1 fruit fly cellular context compared by ENCODE assay signal in the genomic region with DNA sequence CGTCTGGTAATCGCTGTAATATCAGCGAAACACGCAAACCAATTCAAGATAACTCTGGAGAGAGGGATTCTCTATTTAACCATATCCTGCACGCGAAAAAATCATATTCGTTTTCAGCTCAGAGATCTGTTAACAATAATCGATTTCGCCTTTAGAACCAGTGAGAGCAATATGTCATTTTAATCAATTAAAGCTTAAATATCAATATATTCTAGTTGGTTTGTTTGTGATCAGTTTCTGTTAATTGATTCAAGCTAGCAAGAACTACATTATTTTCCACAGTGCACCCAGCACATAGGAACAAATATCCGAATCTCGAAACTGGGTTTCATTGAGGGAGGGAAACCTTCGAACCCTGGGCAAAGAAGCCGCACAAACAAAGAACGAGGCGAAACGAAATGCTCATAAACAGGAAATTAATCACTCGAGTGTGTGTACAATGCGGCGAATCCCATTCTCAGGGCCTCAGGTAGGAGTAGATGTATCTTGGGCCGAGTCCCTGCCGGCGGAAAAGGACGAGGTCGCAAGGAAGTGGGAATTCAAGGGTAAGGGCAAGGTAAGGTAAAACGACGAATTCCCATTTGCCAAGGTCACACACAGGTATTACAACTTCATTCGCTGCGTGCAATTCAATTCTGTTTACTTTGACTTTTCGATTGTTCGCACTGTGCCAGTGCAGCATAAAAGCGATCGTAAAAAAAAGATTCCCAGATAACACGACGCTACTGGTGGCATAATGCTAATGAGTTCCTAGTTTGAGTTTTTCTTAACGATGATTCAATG.
TF ChIP-seq lines count a peak whose summit lies in the region.

No protein-coding gene starts in this region.

TF ChIP-seq in whole organism, embryonic, 481 proteins besides CTCF, POLR2A, EP300 and RAD21 (continued from another document and continues in another):
- TF ChIP-seq CG10267 (tag; optimal IDR thresholded peaks at IDR 0.05; lab: Kevin White, UChicago) (peak; percentile 75), toy (GFP tag; IDR thresholded peaks at IDR 0.05; lab: Robert Waterston, UW) (no peak), dpn (GFP tag; optimal IDR thresholded peaks at IDR 0.05; lab: Kevin White, UChicago) (peak; percentile 37 to 38), Neu2 (GFP tag; optimal IDR thresholded peaks at IDR 0.05; lab: Kevin White, UChicago; ENCODE audit: borderline replicate concordance) (peak; percentile 55), trem (tag; optimal IDR thresholded peaks at IDR 0.05; lab: Kevin White, UChicago) (peak; percentile 56), CG6683 (GFP tag; optimal IDR thresholded peaks at IDR 0.05; lab: Kevin White, UChicago) (no peak), CG2116 (GFP tag; optimal IDR thresholded peaks at IDR 0.05; lab: Kevin White, UChicago) (peak; percentile 23), Oaz (GFP tag; IDR thresholded peaks at IDR 0.05; lab: Robert Waterston, UW) (no peak), zfh2 (GFP tag; optimal IDR thresholded peaks at IDR 0.05; lab: Kevin White, UChicago) (no peak), seq (GFP tag; IDR thresholded peaks at IDR 0.05; lab: Robert Waterston, UW) (no peak), Spps (tag; optimal IDR thresholded peaks at IDR 0.05; lab: Kevin White, UChicago) (peak; percentile 8), CG10147 (GFP tag; optimal IDR thresholded peaks at IDR 0.05; lab: Kevin White, UChicago) (peak; percentile 2), CG15479 (GFP tag; optimal IDR thresholded peaks at IDR 0.05; lab: Kevin White, UChicago) (peak; percentile 97), CG10321 (GFP tag; IDR thresholded peaks at IDR 0.05; lab: Robert Waterston, UW) (no peak), onecut (GFP tag; IDR thresholded peaks at IDR 0.05; lab: Robert Waterston, UW) (no peak), dysf (GFP tag; IDR thresholded peaks at IDR 0.05; lab: Robert Waterston, UW) (0 out of 3 replicates have a peak, but pooled peaks have one; percentile 17), CG14014 (GFP tag; IDR thresholded peaks at IDR 0.05; lab: Robert Waterston, UW) (no peak), pita (GFP tag; optimal IDR thresholded peaks at IDR 0.05; lab: Kevin White, UChicago) (no peak), fd96Cb (tag; optimal IDR thresholded peaks at IDR 0.05; lab: Kevin White, UChicago) (peak; percentile 57), fd64A (GFP tag; optimal IDR thresholded peaks at IDR 0.05; lab: Kevin White, UChicago) (no peak), CG34376 (GFP tag; optimal IDR thresholded peaks at IDR 0.05; lab: Kevin White, UChicago) (no peak), D19A (tag; optimal IDR thresholded peaks at IDR 0.05; lab: Kevin White, UChicago) (peak; percentile 43), HHEX (GFP tag; optimal IDR thresholded peaks at IDR 0.05; lab: Kevin White, UChicago) (no peak), twi (tag; optimal IDR thresholded peaks at IDR 0.05; lab: Kevin White, UChicago) (peak; percentile 49), CG8924 (tag; optimal IDR thresholded peaks at IDR 0.05; lab: Kevin White, UChicago) (peak; percentile 78), slp2 (GFP tag; optimal IDR thresholded peaks at IDR 0.05; lab: Kevin White, UChicago) (peak; percentile 7), gce (GFP tag; IDR thresholded peaks at IDR 0.05; lab: Robert Waterston, UW) (no peak), CG4854 (GFP tag; optimal IDR thresholded peaks at IDR 0.05; lab: Kevin White, UChicago) (peak; percentile 12), sc (optimal IDR thresholded peaks at IDR 0.05; lab: Kevin White, UChicago) (no peak), sc (GFP tag; optimal IDR thresholded peaks at IDR 0.05; lab: Kevin White, UChicago) (peak; percentile 29), abd-A (tag; optimal IDR thresholded peaks at IDR 0.05; lab: Kevin White, UChicago) (no peak), unc-4 (GFP tag; IDR thresholded peaks at IDR 0.05; lab: Robert Waterston, UW; ENCODE audit: partially characterized antibody) (no peak), CG2712 (tag; optimal IDR thresholded peaks at IDR 0.05; lab: Kevin White, UChicago) (peak; percentile 82), CG31365 (tag; optimal IDR thresholded peaks at IDR 0.05; lab: Kevin White, UChicago) (no peak), CG31441 (GFP tag; IDR thresholded peaks at IDR 0.05; lab: Robert Waterston, UW) (peak; percentile 55), jumu (GFP tag; optimal IDR thresholded peaks at IDR 0.05; lab: Kevin White, UChicago) (peak; percentile 28), Lpt (GFP tag; optimal IDR thresholded peaks at IDR 0.05; lab: Kevin White, UChicago) (peak; percentile 82), chinmo (GFP tag; IDR thresholded peaks at IDR 0.05; lab: Robert Waterston, UW; ENCODE audit: partially characterized antibody) (no peak), CG14710 (tag; optimal IDR thresholded peaks at IDR 0.05; lab: Kevin White, UChicago) (peak; percentile 78), CG7987 (GFP tag; optimal IDR thresholded peaks at IDR 0.05; lab: Kevin White, UChicago) (no peak), wek (GFP tag; optimal IDR thresholded peaks at IDR 0.05; lab: Kevin White, UChicago) (no peak), CG14965 (GFP tag; optimal IDR thresholded peaks at IDR 0.05; lab: Kevin White, UChicago; ENCODE audit: borderline replicate concordance) (no peak), pfk (GFP tag; optimal IDR thresholded peaks at IDR 0.05; lab: Kevin White, UChicago) (no peak), CG9817 (tag; optimal IDR thresholded peaks at IDR 0.05; lab: Kevin White, UChicago) (no peak), Awh (GFP tag; IDR thresholded peaks at IDR 0.05; lab: Robert Waterston, UW) (no peak), Hsf (GFP tag; optimal IDR thresholded peaks at IDR 0.05; lab: Kevin White, UChicago) (peak; percentile 58), fd3F (GFP tag; optimal IDR thresholded peaks at IDR 0.05; lab: Kevin White, UChicago) (no peak), lmd (GFP tag; IDR thresholded peaks at IDR 0.05; lab: Robert Waterston, UW) (no peak), insv (GFP tag; optimal IDR thresholded peaks at IDR 0.05; lab: Kevin White, UChicago) (peak in 1 of 2 experiments; percentile 1), CG13775 (GFP tag; optimal IDR thresholded peaks at IDR 0.05; lab: Kevin White, UChicago) (peak; percentile 69), bowl (GFP tag; IDR thresholded peaks at IDR 0.05; lab: Robert Waterston, UW) (no peak), Lim3 (GFP tag; IDR thresholded peaks at IDR 0.05; lab: Robert Waterston, UW) (no peak), CG6689 (GFP tag; IDR thresholded peaks at IDR 0.05; lab: Robert Waterston, UW) (peak; percentile 49), esg (GFP tag; conservative IDR thresholded peaks at IDR 0.05; lab: Robert Waterston, UW) (no peak), dmrt11E (tag; optimal IDR thresholded peaks at IDR 0.05; lab: Kevin White, UChicago) (peak; percentile 90), CG33557 (GFP tag; optimal IDR thresholded peaks at IDR 0.05; lab: Kevin White, UChicago) (peak; percentile 44), Mad (GFP tag; optimal IDR thresholded peaks at IDR 0.05; lab: Kevin White, UChicago) (peak; percentile 15), ash1 (GFP tag; optimal IDR thresholded peaks at IDR 0.05; lab: Kevin White, UChicago) (no peak), CG1529 (GFP tag; optimal IDR thresholded peaks at IDR 0.05; lab: Kevin White, UChicago) (no peak), CG4730 (GFP tag; IDR thresholded peaks at IDR 0.05; lab: Robert Waterston, UW) (no peak), CG6654 (GFP tag; optimal IDR thresholded peaks at IDR 0.05; lab: Kevin White, UChicago) (no peak), ken (GFP tag; IDR thresholded peaks at IDR 0.05; lab: Robert Waterston, UW) (no peak), CG7963 (GFP tag; IDR thresholded peaks at IDR 0.05; lab: Robert Waterston, UW; ENCODE audit: partially characterized antibody) (no peak), ac (GFP tag; optimal IDR thresholded peaks at IDR 0.05; lab: Kevin White, UChicago) (peak; percentile 76), Med (GFP tag; lab: Kevin White, UChicago) (peak; percentile 86), row (GFP tag; IDR thresholded peaks at IDR 0.05; lab: Robert Waterston, UW) (peak; percentile 57; the same call in 1 of the 3 replicates), gsb-n (tag; optimal IDR thresholded peaks at IDR 0.05; lab: Kevin White, UChicago) (peak; percentile 56), chn (GFP tag; optimal IDR thresholded peaks at IDR 0.05; lab: Kevin White, UChicago) (peak; percentile 65), CG15011 (GFP tag; optimal IDR thresholded peaks at IDR 0.05; lab: Kevin White, UChicago) (no peak), ham (GFP tag; IDR thresholded peaks at IDR 0.05; lab: Robert Waterston, UW) (no peak), CrebB (tag; optimal IDR thresholded peaks at IDR 0.05; lab: Kevin White, UChicago) (no peak), CG10366 (GFP tag; IDR thresholded peaks at IDR 0.05; lab: Robert Waterston, UW) (no peak; the same call in 1 of the 2 replicates), Rfx (GFP tag; IDR thresholded peaks at IDR 0.05; lab: Robert Waterston, UW) (no peak), CG2202 (tag; optimal IDR thresholded peaks at IDR 0.05; lab: Kevin White, UChicago) (peak; percentile 69), CG10959 (GFP tag; IDR thresholded peaks at IDR 0.05; lab: Robert Waterston, UW) (peak; percentile 65; the same call in 1 of the 2 replicates), Oli (tag; optimal IDR thresholded peaks at IDR 0.05; lab: Kevin White, UChicago) (peak; percentile 9), zen (tag; optimal IDR thresholded peaks at IDR 0.05; lab: Kevin White, UChicago) (peak; percentile 96), pum (GFP tag; optimal IDR thresholded peaks at IDR 0.05; lab: Kevin White, UChicago) (peak; percentile 42), hth (optimal IDR thresholded peaks at IDR 0.05; lab: Kevin White, UChicago) (no peak), nerfin-1 (tag; optimal IDR thresholded peaks at IDR 0.05; lab: Kevin White, UChicago) (no peak), CG3065 (GFP tag; optimal IDR thresholded peaks at IDR 0.05; lab: Kevin White, UChicago) (peak; percentile 30), CG31224 (GFP tag; IDR thresholded peaks at IDR 0.05; lab: Robert Waterston, UW) (no peak), Dbx (GFP tag; IDR thresholded peaks at IDR 0.05; lab: Robert Waterston, UW) (0 out of 3 replicates have a peak, but pooled peaks have one; percentile 10), Optix (GFP tag; IDR thresholded peaks at IDR 0.05; lab: Robert Waterston, UW) (peak; percentile 35; the same call in 1 of the 3 replicates), lilli (GFP tag; optimal IDR thresholded peaks at IDR 0.05; lab: Kevin White, UChicago) (peak; percentile 58), CG7556 (GFP tag; optimal IDR thresholded peaks at IDR 0.05; lab: Kevin White, UChicago) (peak; percentile 62), bab2 (GFP tag; optimal IDR thresholded peaks at IDR 0.05; lab: Kevin White, UChicago) (peak; percentile 37), CG9609 (GFP tag; optimal IDR thresholded peaks at IDR 0.05; lab: Kevin White, UChicago) (no peak), CG9797 (GFP tag; optimal IDR thresholded peaks at IDR 0.05; lab: Kevin White, UChicago) (no peak), NFAT (GFP tag; IDR thresholded peaks at IDR 0.05; lab: Robert Waterston, UW) (no peak), salm (tag; optimal IDR thresholded peaks at IDR 0.05; lab: Kevin White, UChicago) (no peak), gro (GFP tag; optimal IDR thresholded peaks at IDR 0.05; lab: Kevin White, UChicago) (no peak), Hmr (GFP tag; optimal IDR thresholded peaks at IDR 0.05; lab: Kevin White, UChicago) (peak; percentile 6), MESR4 (GFP tag; optimal IDR thresholded peaks at IDR 0.05; lab: Kevin White, UChicago) (no peak), da (GFP tag; optimal IDR thresholded peaks at IDR 0.05; lab: Kevin White, UChicago) (no peak), ap (GFP tag; IDR thresholded peaks at IDR 0.05; lab: Robert Waterston, UW) (no peak), cato (GFP tag; optimal IDR thresholded peaks at IDR 0.05; lab: Kevin White, UChicago; ENCODE audit: borderline replicate concordance) (no peak), Xrp1 (GFP tag; IDR thresholded peaks at IDR 0.05; lab: Robert Waterston, UW) (peak; percentile 76), odd (GFP tag; optimal IDR thresholded peaks at IDR 0.05; lab: Kevin White, UChicago) (peak; percentile 4), Sox102F (GFP tag; optimal IDR thresholded peaks at IDR 0.05; lab: Kevin White, UChicago) (no peak), CG12071 (GFP tag; optimal IDR thresholded peaks at IDR 0.05; lab: Kevin White, UChicago) (no peak), Mrtf (GFP tag; IDR thresholded peaks at IDR 0.05; lab: Robert Waterston, UW) (0 out of 3 replicates have a peak, but pooled peaks have one; percentile 9), psq (GFP tag; optimal IDR thresholded peaks at IDR 0.05; lab: Kevin White, UChicago) (no peak), CG18619 (GFP tag; optimal IDR thresholded peaks at IDR 0.05; lab: Kevin White, UChicago) (peak; percentile 12), CHES-1-like (GFP tag; optimal IDR thresholded peaks at IDR 0.05; lab: Kevin White, UChicago) (peak; percentile 23), tio (GFP tag; optimal IDR thresholded peaks at IDR 0.05; lab: Kevin White, UChicago) (peak; percentile 41), CG8944 (GFP tag; optimal IDR thresholded peaks at IDR 0.05; lab: Kevin White, UChicago) (peak; percentile 49), ara (GFP tag; IDR thresholded peaks at IDR 0.05; lab: Robert Waterston, UW) (peak; percentile 61; the same call in 1 of the 2 replicates), cwo (GFP tag; optimal IDR thresholded peaks at IDR 0.05; lab: Kevin White, UChicago) (no peak), Jarid2 (GFP tag; optimal IDR thresholded peaks at IDR 0.05; lab: Kevin White, UChicago) (no peak), knrl (GFP tag; IDR thresholded peaks at IDR 0.05; lab: Robert Waterston, UW; ENCODE audit: partially characterized antibody) (no peak), CG3281 (GFP tag; optimal IDR thresholded peaks at IDR 0.05; lab: Kevin White, UChicago) (no peak), ind (GFP tag; optimal IDR thresholded peaks at IDR 0.05; lab: Kevin White, UChicago) (peak; percentile 13), CG6254 (GFP tag; optimal IDR thresholded peaks at IDR 0.05; lab: Kevin White, UChicago) (peak; percentile 35), CG5180 (GFP tag; optimal IDR thresholded peaks at IDR 0.05; lab: Kevin White, UChicago) (no peak), nom (GFP tag; optimal IDR thresholded peaks at IDR 0.05; lab: Kevin White, UChicago) (peak; percentile 80), Hr78 (GFP tag; optimal IDR thresholded peaks at IDR 0.05; lab: Kevin White, UChicago) (no peak), C15 (GFP tag; IDR thresholded peaks at IDR 0.05; lab: Robert Waterston, UW) (no peak), CG10274 (GFP tag; optimal IDR thresholded peaks at IDR 0.05; lab: Kevin White, UChicago) (no peak), CG17612 (GFP tag; IDR thresholded peaks at IDR 0.05; lab: Robert Waterston, UW) (no peak), CG10979 (tag; optimal IDR thresholded peaks at IDR 0.05; lab: Kevin White, UChicago) (peak; percentile 83), Six4 (GFP tag; optimal IDR thresholded peaks at IDR 0.05; lab: Kevin White, UChicago) (no peak), CG11456 (GFP tag; IDR thresholded peaks at IDR 0.05; lab: Robert Waterston, UW) (no peak), CG14050 (GFP tag; IDR thresholded peaks at IDR 0.05; lab: Robert Waterston, UW) (no peak)
